Fruit fly (Drosophila melanogaster): ENCODE data around the gene CG14316.

Gene CG14316

DNA sequence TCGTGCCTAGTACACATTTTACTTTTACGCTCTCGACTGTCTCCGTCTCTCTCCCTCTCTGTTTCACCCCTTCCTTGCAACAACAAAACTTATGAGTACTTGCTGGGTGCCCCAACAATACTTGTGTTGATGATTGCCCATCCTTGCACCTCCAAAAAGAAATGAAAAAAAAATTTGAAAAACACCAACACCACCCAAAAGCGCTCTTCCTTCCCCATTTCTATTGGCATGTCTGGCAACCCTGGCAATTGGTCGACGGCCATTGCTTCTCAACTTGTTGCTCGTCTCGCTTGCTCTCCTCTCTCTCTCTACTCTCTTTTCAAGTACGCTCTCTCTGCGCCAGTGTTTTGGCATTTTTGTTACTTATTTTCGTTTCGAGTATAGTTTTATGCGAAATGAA, 16.5 kb downstream of the CG14316 start (continued):
- TF ChIP-seq CG8388 (GFP tag; optimal IDR thresholded peaks at IDR 0.05) (no peak), CG14050 (GFP tag; IDR thresholded peaks at IDR 0.05) (no peak), CG12744 (GFP tag; optimal IDR thresholded peaks at IDR 0.05) (no peak), pan (optimal IDR thresholded peaks at IDR 0.05) (no peak), pan (GFP tag; optimal IDR thresholded peaks at IDR 0.05 in 1 of 2, IDR thresholded peaks at IDR 0.05 in 1 of 2) (peak in 1 of 2 experiments; percentile 27), sens-2 (GFP tag; IDR thresholded peaks at IDR 0.05) (0 out of 2 replicates have a peak, but pooled peaks have one; percentile 13), fru (optimal IDR thresholded peaks at IDR 0.05) (no peak), phol (tag; optimal IDR thresholded peaks at IDR 0.05) (peak; percentile 85), gfzf (GFP tag; optimal IDR thresholded peaks at IDR 0.05) (peak; percentile 1), Hand (GFP tag; optimal IDR thresholded peaks at IDR 0.05) (peak; percentile 55), Trl (optimal IDR thresholded peaks at IDR 0.05) (peak; percentile 98 to 99), Trl (GFP tag; optimal IDR thresholded peaks at IDR 0.05) (peak; percentile 85), Dref (GFP tag; IDR thresholded peaks at IDR 0.05) (peak; percentile 27; the same call in 1 of the 2 replicates), D19B (GFP tag; optimal IDR thresholded peaks at IDR 0.05) (peak; percentile 27), da (GFP tag; optimal IDR thresholded peaks at IDR 0.05) (no peak), exex (tag; optimal IDR thresholded peaks at IDR 0.05) (no peak), Oli (tag; optimal IDR thresholded peaks at IDR 0.05) (no peak), bbx (GFP tag; IDR thresholded peaks at IDR 0.05; ENCODE audit: partially characterized antibody) (no peak), CG4854 (GFP tag; optimal IDR thresholded peaks at IDR 0.05) (no peak), CG12659 (GFP tag; optimal IDR thresholded peaks at IDR 0.05) (peak; percentile 5), CG18764 (GFP tag; optimal IDR thresholded peaks at IDR 0.05) (no peak), Xbp1 (GFP tag; optimal IDR thresholded peaks at IDR 0.05) (no peak), onecut (GFP tag; IDR thresholded peaks at IDR 0.05) (peak; percentile 36; the same call in 1 of the 2 replicates), Drgx (GFP tag; IDR thresholded peaks at IDR 0.05) (peak; percentile 29; the same call in 1 of the 2 replicates), dmrt99B (tag; optimal IDR thresholded peaks at IDR 0.05) (no peak), CG18599 (GFP tag; optimal IDR thresholded peaks at IDR 0.05) (peak; percentile 65), CG6689 (GFP tag; IDR thresholded peaks at IDR 0.05) (0 out of 2 replicates have a peak, but pooled peaks have one; percentile 11), CG1792 (GFP tag; optimal IDR thresholded peaks at IDR 0.05) (no peak), CG12391 (tag; optimal IDR thresholded peaks at IDR 0.05) (peak; percentile 31), ems (GFP tag; optimal IDR thresholded peaks at IDR 0.05) (no peak), rib (GFP tag; IDR thresholded peaks at IDR 0.05) (0 out of 2 replicates have a peak, but pooled peaks have one; percentile 9)

DNA sequence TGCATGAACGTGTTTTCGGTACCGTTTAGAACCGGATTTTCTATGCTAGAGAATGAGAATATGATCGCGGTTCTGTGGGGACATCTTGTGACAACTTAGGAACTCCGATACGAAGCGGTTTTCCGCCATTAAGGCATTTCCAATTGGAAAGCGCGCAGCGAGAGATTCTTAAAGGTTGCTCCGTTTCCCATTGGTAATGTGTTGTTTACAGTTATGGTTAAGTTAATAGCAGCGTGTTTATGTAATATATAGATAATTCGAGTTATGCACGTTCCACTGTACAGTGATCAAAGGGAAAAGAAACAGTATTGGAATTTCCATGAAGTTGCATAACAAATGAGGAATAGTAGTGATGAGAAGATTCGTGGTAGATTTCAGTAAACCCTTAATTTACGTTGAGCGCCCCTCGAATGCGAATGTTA, 17.0 kb downstream of the CG14316 start:
- no peak for TF ChIP-seq CG7928 (GFP tag; optimal IDR thresholded peaks at IDR 0.05)
- TF ChIP-seq schlank (tag; optimal IDR thresholded peaks at IDR 0.05) = no peak
- no peak for TF ChIP-seq CG15269 (tag; optimal IDR thresholded peaks at IDR 0.05)
- TF ChIP-seq CG18262 (tag; optimal IDR thresholded peaks at IDR 0.05) = peak; percentile 51
- no peak for TF ChIP-seq gce (GFP tag; IDR thresholded peaks at IDR 0.05)
- no peak for TF ChIP-seq ci (GFP tag; IDR thresholded peaks at IDR 0.05)
- TF ChIP-seq CG11696 (GFP tag; IDR thresholded peaks at IDR 0.05) = peak; percentile 90
- TF ChIP-seq mam (GFP tag; optimal IDR thresholded peaks at IDR 0.05) = no peak
- no peak for TF ChIP-seq CG32772 (GFP tag; IDR thresholded peaks at IDR 0.05)
- TF ChIP-seq C15 (GFP tag; IDR thresholded peaks at IDR 0.05) = no peak
- TF ChIP-seq CG1647 (GFP tag; optimal IDR thresholded peaks at IDR 0.05) = no peak
- no peak for TF ChIP-seq CG16813 (GFP tag; IDR thresholded peaks at IDR 0.05; ENCODE audit: partially characterized antibody)
- TF ChIP-seq oc (tag; optimal IDR thresholded peaks at IDR 0.05) = no peak
- TF ChIP-seq CG12219 (GFP tag; optimal IDR thresholded peaks at IDR 0.05) = peak; percentile 37
- TF ChIP-seq Antp (GFP tag; optimal IDR thresholded peaks at IDR 0.05) = no peak
- TF ChIP-seq CG31365 (tag; optimal IDR thresholded peaks at IDR 0.05) = no peak
- TF ChIP-seq ATbp (GFP tag; optimal IDR thresholded peaks at IDR 0.05) = peak; percentile 11
- TF ChIP-seq dmrt99B (tag; optimal IDR thresholded peaks at IDR 0.05) = peak; percentile 26
- peak; percentile 6 for TF ChIP-seq CoRest (tag; optimal IDR thresholded peaks at IDR 0.05)
- TF ChIP-seq wor (GFP tag; IDR thresholded peaks at IDR 0.05) = no peak
- no peak for TF ChIP-seq Dfd (GFP tag; optimal IDR thresholded peaks at IDR 0.05)
- TF ChIP-seq CG18599 (GFP tag; optimal IDR thresholded peaks at IDR 0.05) = peak; percentile 29
- TF ChIP-seq CG11085 (GFP tag; IDR thresholded peaks at IDR 0.05) = no peak
- no peak for TF ChIP-seq CG32532 (GFP tag; IDR thresholded peaks at IDR 0.05)

Measured in whole organism, embryonic.